Fruit fly (Drosophila melanogaster): ENCODE data around the gene CG42535.

The CG42535 gene

DNA sequence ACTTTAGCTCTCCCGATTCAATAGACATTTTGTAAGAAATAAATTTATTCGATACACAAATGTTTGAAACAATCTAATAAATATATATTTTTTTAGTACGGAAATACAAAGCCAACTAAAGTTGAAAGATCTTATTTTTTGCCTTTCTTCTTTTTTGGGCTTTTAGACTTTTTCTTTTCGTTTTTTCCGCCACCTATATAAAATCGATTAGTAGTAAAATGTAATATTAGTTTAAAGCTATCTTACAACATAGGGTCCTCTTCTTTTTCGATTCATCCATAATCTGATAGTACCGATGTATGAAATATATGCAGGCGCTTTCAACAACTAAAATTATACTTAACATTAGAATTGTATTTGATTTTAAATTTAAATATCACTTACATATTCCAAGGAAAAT, 766 bp downstream of the CG42535 start, which contains the start of gene CG42536:
CG42536 (minus strand) TSS at position 101 of the 400 bp plus-strand sequence.
- TF ChIP-seq Sp1 (GFP tag; optimal IDR thresholded peaks at IDR 0.05) (no peak), fru (GFP tag; optimal IDR thresholded peaks at IDR 0.05) (no peak), tai (GFP tag; optimal IDR thresholded peaks at IDR 0.05) (no peak), woc (GFP tag; optimal IDR thresholded peaks at IDR 0.05) (no peak), rgr (GFP tag; optimal IDR thresholded peaks at IDR 0.05) (no peak), sv (GFP tag; optimal IDR thresholded peaks at IDR 0.05) (no peak), Vsx2 (GFP tag; optimal IDR thresholded peaks at IDR 0.05; ENCODE audit: partially characterized antibody) (no peak), sage (GFP tag; optimal IDR thresholded peaks at IDR 0.05) (no peak), lola (GFP tag; optimal IDR thresholded peaks at IDR 0.05) (no peak), brk (GFP tag; optimal IDR thresholded peaks at IDR 0.05) (no peak), Dif (GFP tag; optimal IDR thresholded peaks at IDR 0.05; ENCODE audit: partially characterized antibody) (no peak), dl (GFP tag; optimal IDR thresholded peaks at IDR 0.05; ENCODE audit: insufficient read depth in 1 of 2, partially characterized antibody in 2 of 2) (no peak), HLH106 (tag; optimal IDR thresholded peaks at IDR 0.05) (no peak), foxo (GFP tag; optimal IDR thresholded peaks at IDR 0.05) (no peak), Hr83 (GFP tag; optimal IDR thresholded peaks at IDR 0.05; ENCODE audit: poor library complexity, severe bottlenecking) (no peak)

- TF ChIP-seq tai (GFP tag; optimal IDR thresholded peaks at IDR 0.05) = no peak
- no peak for TF ChIP-seq br (GFP tag; optimal IDR thresholded peaks at IDR 0.05)
- TF ChIP-seq dmrt93B (GFP tag; optimal IDR thresholded peaks at IDR 0.05) = no peak
- no peak for TF ChIP-seq dl (GFP tag; optimal IDR thresholded peaks at IDR 0.05; ENCODE audit: insufficient read depth in 1 of 2, partially characterized antibody in 2 of 2)
- no peak for TF ChIP-seq pan (optimal IDR thresholded peaks at IDR 0.05)
- no peak for TF ChIP-seq ey (GFP tag; optimal IDR thresholded peaks at IDR 0.05)
- no peak for TF ChIP-seq h (GFP tag; optimal IDR thresholded peaks at IDR 0.05)
- TF ChIP-seq Hr83 (GFP tag; optimal IDR thresholded peaks at IDR 0.05; ENCODE audit: poor library complexity, severe bottlenecking) = no peak
- TF ChIP-seq foxo (GFP tag; optimal IDR thresholded peaks at IDR 0.05) = no peak
- no peak for TF ChIP-seq sv (GFP tag; optimal IDR thresholded peaks at IDR 0.05)
- no peak for TF ChIP-seq GATAd (GFP tag; optimal IDR thresholded peaks at IDR 0.05)
- TF ChIP-seq Dif (GFP tag; optimal IDR thresholded peaks at IDR 0.05; ENCODE audit: partially characterized antibody) = no peak
- no peak for TF ChIP-seq N (GFP tag; optimal IDR thresholded peaks at IDR 0.05)
- TF ChIP-seq usp (GFP tag; optimal IDR thresholded peaks at IDR 0.05) = no peak
Observed at dm6 chr3L:10628384-10628783, 2.4 kb downstream of the CG42535 start, which contains the start of gene CG14151. Gene CG14151, minus strand, starts transcription at chr3L:10628484.

dm6 chr3L:10626199-10626598, 4.5 kb downstream of the CG42535 start, which contains the start of gene CG34238:
Gene CG34238, plus strand, starts transcription at chr3L:10626499.
- TF ChIP-seq psq (GFP tag; optimal IDR thresholded peaks at IDR 0.05) = no peak
- TF ChIP-seq pan (optimal IDR thresholded peaks at IDR 0.05) = no peak
- TF ChIP-seq Hr83 (GFP tag; optimal IDR thresholded peaks at IDR 0.05; ENCODE audit: poor library complexity, severe bottlenecking) = no peak
- no peak for TF ChIP-seq fru (GFP tag; optimal IDR thresholded peaks at IDR 0.05)
- TF ChIP-seq foxo (GFP tag; optimal IDR thresholded peaks at IDR 0.05) = no peak
- no peak for TF ChIP-seq Jra (GFP tag; optimal IDR thresholded peaks at IDR 0.05)
- no peak for TF ChIP-seq Rel (GFP tag; optimal IDR thresholded peaks at IDR 0.05)
- no peak for TF ChIP-seq Rel (tag; optimal IDR thresholded peaks at IDR 0.05)
- TF ChIP-seq ey (GFP tag; optimal IDR thresholded peaks at IDR 0.05) = no peak

- TF ChIP-seq dsf (GFP tag; optimal IDR thresholded peaks at IDR 0.05; ENCODE audit: borderline replicate concordance) (no peak), foxo (GFP tag; optimal IDR thresholded peaks at IDR 0.05) (no peak), usp (GFP tag; optimal IDR thresholded peaks at IDR 0.05) (no peak), woc (GFP tag; optimal IDR thresholded peaks at IDR 0.05) (no peak), lola (GFP tag; optimal IDR thresholded peaks at IDR 0.05) (no peak), OdsH (GFP tag; optimal IDR thresholded peaks at IDR 0.05) (no peak), Hr83 (GFP tag; optimal IDR thresholded peaks at IDR 0.05; ENCODE audit: poor library complexity, severe bottlenecking) (no peak), CG9705 (GFP tag; optimal IDR thresholded peaks at IDR 0.05) (no peak), Sp1 (GFP tag; optimal IDR thresholded peaks at IDR 0.05) (no peak), h (GFP tag; optimal IDR thresholded peaks at IDR 0.05) (no peak), Abd-B (GFP tag; optimal IDR thresholded peaks at IDR 0.05) (no peak)
Observed at dm6 chr3L:10625499-10625898, 5.2 kb downstream of the CG42535 start, which contains the start of gene CG43127. Gene CG43127, minus strand, starts transcription at chr3L:10625599.

DNA sequence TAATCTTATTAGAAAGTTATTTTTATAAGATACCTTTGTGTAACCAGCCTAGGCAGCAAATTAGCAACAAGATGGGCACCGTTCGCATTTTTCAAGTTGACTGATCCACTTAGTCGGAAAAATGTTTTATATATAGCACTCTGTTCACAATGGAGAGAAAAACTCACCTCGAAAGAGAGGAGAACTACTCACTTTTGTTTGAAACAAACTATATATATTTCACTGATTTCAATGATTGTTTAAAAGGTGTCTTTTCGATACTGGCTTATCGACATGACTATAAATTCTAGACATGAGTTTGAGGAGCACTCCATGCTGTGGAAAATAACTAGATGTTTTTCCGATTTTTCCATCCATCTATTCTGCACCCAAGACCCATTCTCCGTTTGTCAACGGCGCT, 7.3 kb downstream of the CG42535 start, which contains the start of gene CG42521:
CG42521 (minus strand) TSS at position 101 of the 400 bp plus-strand sequence.
- no peak for TF ChIP-seq dl (GFP tag; optimal IDR thresholded peaks at IDR 0.05; ENCODE audit: insufficient read depth in 1 of 2, partially characterized antibody in 2 of 2)
- TF ChIP-seq GATAd (GFP tag; optimal IDR thresholded peaks at IDR 0.05) = no peak
- TF ChIP-seq Mio (GFP tag; optimal IDR thresholded peaks at IDR 0.05) = no peak
- TF ChIP-seq Jra (GFP tag; optimal IDR thresholded peaks at IDR 0.05) = no peak
- no peak for TF ChIP-seq h (GFP tag; optimal IDR thresholded peaks at IDR 0.05)
- TF ChIP-seq CrebA (GFP tag; optimal IDR thresholded peaks at IDR 0.05; ENCODE audit: borderline replicate concordance) = no peak
- no peak for TF ChIP-seq CG9705 (GFP tag; optimal IDR thresholded peaks at IDR 0.05)
- TF ChIP-seq Dfd (GFP tag; optimal IDR thresholded peaks at IDR 0.05) = no peak
- TF ChIP-seq Hnf4 (GFP tag; optimal IDR thresholded peaks at IDR 0.05) = no peak
- TF ChIP-seq Sp1 (GFP tag; optimal IDR thresholded peaks at IDR 0.05) = no peak
- TF ChIP-seq Myc (optimal IDR thresholded peaks at IDR 0.05) = no peak
- TF ChIP-seq dsf (GFP tag; optimal IDR thresholded peaks at IDR 0.05; ENCODE audit: borderline replicate concordance) = no peak
- no peak for TF ChIP-seq psq (GFP tag; optimal IDR thresholded peaks at IDR 0.05)
- TF ChIP-seq HLH106 (tag; optimal IDR thresholded peaks at IDR 0.05) = no peak
- no peak for TF ChIP-seq rgr (GFP tag; optimal IDR thresholded peaks at IDR 0.05)
- no peak for TF ChIP-seq Hr83 (GFP tag; optimal IDR thresholded peaks at IDR 0.05; ENCODE audit: poor library complexity, severe bottlenecking)

All from whole organism, wandering third instar larva.